Fruit fly (Drosophila melanogaster) whole organism, pupa: ENCODE results near the gene CG14971.

ENCODE experiments used
- CG10348 ChIP-seq: fragments of 200-800 bp; sonication (Bioruptor generic); IDR thresholded peaks from 2 replicates; pipeline ENCODE4 v1.3.6; 2022; ENCODE audit warnings: missing biosample characterization, missing genetic modification characterization
- CG12605 ChIP-seq: fragments of 200-800 bp; sonication (Bioruptor generic); IDR thresholded peaks from 2 replicates; pipeline ENCODE4 v1.3.6; 2022; ENCODE audit warnings: missing biosample characterization, missing genetic modification characterization
- CG13204 ChIP-seq: fragments of 200-800 bp; sonication (Bioruptor generic); optimal IDR thresholded peaks from 2 replicates; lab custom pipeline; 2018; ENCODE audit warnings: missing biosample characterization, mild to moderate bottlenecking, missing genetic modification characterization, moderate library complexity
- CG14655 ChIP-seq: fragments of 200-800 bp; sonication (Bioruptor generic); optimal IDR thresholded peaks from 3 replicates; lab custom pipeline; 2017; ENCODE audit warnings: mild to moderate bottlenecking, missing biosample characterization, missing genetic modification reagents, missing genetic modification characterization
- CG15710 ChIP-seq: fragments of 200-800 bp; sonication (Bioruptor generic); optimal IDR thresholded peaks from 2 replicates; lab custom pipeline; 2018; ENCODE audit warnings: missing biosample characterization, mild to moderate bottlenecking, missing genetic modification characterization, moderate library complexity
- CG17806 ChIP-seq: fragments of 200-800 bp; sonication (Bioruptor generic); optimal IDR thresholded peaks from 2 replicates; lab custom pipeline; 2018; ENCODE audit warnings: missing biosample characterization, mild to moderate bottlenecking, missing genetic modification characterization, moderate library complexity
- CG32121 ChIP-seq: fragments of 200-800 bp; sonication (Bioruptor generic); IDR thresholded peaks from 2 replicates; pipeline ENCODE4 v1.3.6; 2022; ENCODE audit warnings: missing biosample characterization, missing genetic modification characterization
- CG34367 ChIP-seq: fragments of 200-800 bp; sonication (Bioruptor generic); optimal IDR thresholded peaks from 2 replicates; lab custom pipeline; 2018; ENCODE audit warnings: missing biosample characterization, mild to moderate bottlenecking, missing genetic modification characterization
- CG4496 ChIP-seq: fragments of 200-800 bp; sonication (Bioruptor generic); IDR thresholded peaks from 3 replicates; pipeline ENCODE4 v1.3.6; 2022; ENCODE audit warnings: missing biosample characterization, missing genetic modification characterization
- CG8159 ChIP-seq: fragments of 200-800 bp; sonication (Bioruptor generic); optimal IDR thresholded peaks from 3 replicates; lab custom pipeline; 2018; ENCODE audit warnings: missing biosample characterization, mild to moderate bottlenecking, missing genetic modification characterization, moderate library complexity
- CG8301 ChIP-seq: fragments of 200-800 bp; sonication (Bioruptor generic); optimal IDR thresholded peaks from 2 replicates; lab custom pipeline; 2018; ENCODE audit warnings: missing biosample characterization, mild to moderate bottlenecking, missing genetic modification characterization
- CG9948 ChIP-seq: fragments of 200-800 bp; sonication (Bioruptor generic); optimal IDR thresholded peaks from 2 replicates; lab custom pipeline; 2018; ENCODE audit warnings: missing biosample characterization, mild to moderate bottlenecking, missing genetic modification characterization, moderate library complexity
- D1 ChIP-seq: fragments of 200-800 bp; sonication (Bioruptor generic); optimal IDR thresholded peaks from 2 replicates; lab custom pipeline; 2018; ENCODE audit warnings: missing biosample characterization, mild to moderate bottlenecking, missing genetic modification characterization, moderate library complexity
- EcR ChIP-seq: fragments of 200-800 bp; sonication (Bioruptor generic); optimal IDR thresholded peaks from 3 replicates; lab custom pipeline; 2019; ENCODE audit warnings: missing biosample characterization, missing genetic modification characterization, mild to moderate bottlenecking, moderate library complexity, missing genetic modification reagents
- Ets98B ChIP-seq: fragments of 200-800 bp; sonication (Bioruptor generic); IDR thresholded peaks from 2 replicates; pipeline ENCODE4 v1.3.6; 2022; ENCODE audit warnings: missing biosample characterization, missing genetic modification characterization
- Pif1A ChIP-seq: fragments of 200-800 bp; sonication (Bioruptor generic); optimal IDR thresholded peaks from 3 replicates; lab custom pipeline; 2016; ENCODE audit warnings: missing biosample characterization, missing genetic modification characterization
- Pif1B ChIP-seq: fragments of 200-800 bp; sonication (Bioruptor generic); optimal IDR thresholded peaks from 3 replicates; lab custom pipeline; 2016; ENCODE audit warnings: missing biosample characterization, missing genetic modification characterization
- Snoo ChIP-seq: fragments of 200-800 bp; sonication (Bioruptor generic); optimal IDR thresholded peaks from 3 replicates; lab custom pipeline; 2017; ENCODE audit warnings: missing biosample characterization, mild to moderate bottlenecking, missing genetic modification characterization, inconsistent platforms
- fd96Ca ChIP-seq: fragments of 200-800 bp; sonication (Bioruptor generic); IDR thresholded peaks from 3 replicates; pipeline ENCODE4 v1.3.6; 2022; ENCODE audit warnings: missing biosample characterization, missing genetic modification characterization
- gl ChIP-seq: fragments of 200-800 bp; sonication (Bioruptor generic); optimal IDR thresholded peaks from 2 replicates; lab custom pipeline; 2018; ENCODE audit warnings: missing biosample characterization, mild to moderate bottlenecking, missing genetic modification characterization
- rn ChIP-seq: fragments of 200-800 bp; sonication (Bioruptor generic); IDR thresholded peaks from 2 replicates; pipeline ENCODE4 v1.3.6; 2022; ENCODE audit warnings: missing biosample characterization, missing genetic modification characterization

Gene CG14971

DNA sequence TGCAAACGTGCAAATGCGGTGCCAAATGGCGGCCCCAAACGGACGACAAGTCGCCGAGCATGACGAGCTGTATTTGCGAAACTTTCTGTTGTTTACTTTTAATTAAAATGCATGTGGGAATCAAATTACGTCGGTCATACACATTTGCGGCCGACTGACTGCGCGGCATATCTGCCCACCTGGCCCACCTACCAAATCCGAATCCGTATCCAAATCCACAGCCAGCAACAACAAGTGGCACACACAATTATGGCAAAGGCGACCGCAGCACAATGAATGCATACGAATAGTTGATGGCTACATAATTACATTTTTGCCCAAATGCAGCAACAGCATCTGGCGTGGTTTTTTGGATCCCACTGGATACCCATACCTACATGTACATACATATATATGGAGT, 19.3 kb downstream of the CG14971 start:
- no peak for TF ChIP-seq Pif1A
- TF ChIP-seq CG32121 (GFP tag; lab: Robert Waterston, UW), result no peak
- TF ChIP-seq CG8301 (tag; lab: Kevin White, UChicago), result no peak
- TF ChIP-seq CG8159 (tag; lab: Kevin White, UChicago), result no peak

DNA sequence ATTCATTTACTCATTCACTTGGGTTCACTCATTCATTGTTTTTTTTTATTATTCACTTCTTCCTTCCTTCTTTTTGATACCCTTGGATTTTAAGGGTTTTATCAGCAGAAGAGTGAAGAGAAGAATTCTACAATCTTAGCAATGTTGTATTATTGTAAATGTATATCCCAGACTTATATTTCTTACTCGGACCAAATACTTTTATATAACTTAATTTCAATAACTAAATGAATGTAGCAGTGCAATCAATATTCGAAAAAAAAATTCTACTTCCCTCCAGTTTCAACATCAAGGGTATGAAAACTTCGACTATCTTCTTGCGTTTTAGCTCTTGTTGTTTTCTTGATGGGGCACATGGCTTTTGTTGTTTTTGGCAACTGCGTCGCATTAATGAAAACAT, 20.7 kb downstream of the CG14971 start:
- TF ChIP-seq Snoo (peak; percentile 45), CG17806 (tag; lab: Kevin White, UChicago) (peak; percentile 15), CG8301 (tag; lab: Kevin White, UChicago) (no peak), EcR (GFP tag; lab: Kevin White, UChicago) (peak; percentile 4), CG15710 (tag; lab: Kevin White, UChicago) (peak; percentile 48), Pif1A (peak; percentile 25), Pif1B (GFP tag; lab: Kevin White, UChicago) (no peak), CG8159 (tag; lab: Kevin White, UChicago) (peak; percentile 33), rn (GFP tag; lab: Robert Waterston, UW) (no peak)

DNA sequence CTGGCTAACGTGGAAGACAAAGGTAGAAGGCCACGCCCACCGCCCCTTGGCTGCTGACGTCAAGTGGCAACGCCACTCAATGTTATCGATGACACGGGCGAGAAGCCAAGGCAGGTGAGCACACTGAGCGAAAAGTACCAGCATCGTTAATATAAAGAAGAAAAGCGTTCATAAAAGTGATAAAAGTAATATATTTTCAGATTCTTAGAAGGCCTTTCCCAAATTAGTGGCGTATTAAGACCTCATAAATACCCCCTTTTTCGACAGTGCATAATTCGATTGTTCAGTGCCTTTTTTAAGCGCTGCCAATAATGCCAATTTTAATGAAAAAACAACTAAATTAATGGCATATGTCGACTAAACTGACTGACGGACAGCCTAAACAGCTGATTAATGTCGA, 21.4 kb downstream of the CG14971 start:
- TF ChIP-seq CG8159 (tag; lab: Kevin White, UChicago) (no peak), fd96Ca (GFP tag; lab: Robert Waterston, UW) (0 out of 3 replicates have a peak, but pooled peaks have one; percentile 21), Ets98B (no peak), CG12605 (GFP tag; lab: Robert Waterston, UW) (no peak), CG17806 (tag; lab: Kevin White, UChicago) (no peak), gl (tag; lab: Kevin White, UChicago) (no peak), CG13204 (GFP tag; lab: Kevin White, UChicago) (no peak)
- TF ChIP-seq, all 21 proteins: peak for 1

DNA sequence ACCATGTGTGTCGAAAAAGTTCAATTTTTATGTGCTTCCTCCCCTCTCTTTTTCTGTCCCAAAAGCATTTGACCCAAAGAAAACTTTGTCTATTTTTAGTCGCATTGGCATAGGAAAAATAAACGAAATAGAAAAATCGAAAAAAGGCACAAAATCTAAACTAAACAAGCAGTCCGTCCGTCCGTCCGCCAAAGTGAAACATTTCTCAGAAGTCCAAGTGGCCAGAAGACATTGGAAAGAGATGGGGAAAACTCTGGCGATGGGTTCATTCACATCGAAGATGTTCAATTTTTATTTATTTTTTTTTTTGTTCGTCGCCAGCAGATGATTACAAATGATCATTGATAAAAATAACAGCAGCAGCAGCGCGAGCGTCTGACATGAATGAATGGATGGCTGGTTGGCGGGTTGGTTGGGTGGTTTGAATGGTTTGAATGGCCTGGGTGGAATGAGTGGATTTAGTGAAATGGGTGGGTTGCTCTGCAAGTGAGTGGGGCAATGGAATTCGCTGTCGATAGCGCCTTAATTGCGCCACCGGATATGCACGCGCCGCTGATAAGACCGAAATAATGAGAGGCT, 23.1 kb downstream of the CG14971 start:
- TF ChIP-seq Ets98B (no peak), CG12605 (GFP tag; lab: Robert Waterston, UW) (no peak), CG32121 (GFP tag; lab: Robert Waterston, UW) (no peak), CG14655 (no peak), D1 (no peak), Pif1A (no peak), EcR (GFP tag; lab: Kevin White, UChicago) (no peak), rn (GFP tag; lab: Robert Waterston, UW) (no peak), CG9948 (tag; lab: Kevin White, UChicago) (no peak), CG34367 (tag; lab: Kevin White, UChicago) (no peak), CG8301 (tag; lab: Kevin White, UChicago) (no peak), CG15710 (tag; lab: Kevin White, UChicago) (no peak), Snoo (no peak), CG8159 (tag; lab: Kevin White, UChicago) (no peak), Pif1B (GFP tag; lab: Kevin White, UChicago) (no peak)

DNA sequence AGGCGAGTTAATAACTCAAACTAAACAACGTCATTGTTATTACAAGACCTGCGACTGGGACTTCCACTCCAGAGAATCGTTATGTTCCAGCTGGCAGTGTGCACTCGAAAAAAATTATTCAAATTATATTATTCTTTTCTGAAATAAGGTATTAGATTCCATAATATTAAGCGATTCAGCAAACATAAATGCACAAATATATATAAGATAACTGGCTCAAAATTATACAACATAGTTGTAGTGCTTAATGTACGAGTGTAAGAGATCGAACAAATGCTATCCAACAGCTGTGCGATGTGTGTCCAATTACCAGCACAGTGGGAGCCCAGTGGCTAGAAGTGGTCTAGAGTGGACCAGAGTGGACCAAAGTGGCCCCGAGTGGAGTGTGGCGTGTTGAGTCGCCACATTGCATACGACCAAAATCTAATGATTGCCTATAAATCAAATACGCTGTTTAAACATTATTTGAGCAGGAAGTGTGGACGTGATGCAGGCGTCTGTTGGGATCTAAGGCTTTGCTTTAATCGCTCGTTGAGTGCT, 26.8 kb downstream of the CG14971 start:
- no peak for TF ChIP-seq CG13204 (GFP tag; lab: Kevin White, UChicago)
- TF ChIP-seq gl (tag; lab: Kevin White, UChicago), result peak; percentile 7
- peak; percentile 67 for TF ChIP-seq CG15710 (tag; lab: Kevin White, UChicago)
- TF ChIP-seq EcR (GFP tag; lab: Kevin White, UChicago), result no peak
- TF ChIP-seq CG12605 (GFP tag; lab: Robert Waterston, UW), result peak; percentile 46; the same call in 1 of the 2 replicates
- peak; percentile 84 for TF ChIP-seq CG14655
- TF ChIP-seq CG9948 (tag; lab: Kevin White, UChicago), result peak; percentile 78
- TF ChIP-seq CG32121 (GFP tag; lab: Robert Waterston, UW), result no peak
- TF ChIP-seq fd96Ca (GFP tag; lab: Robert Waterston, UW), result 0 out of 3 replicates have a peak, but pooled peaks have one; percentile 11
- no peak for TF ChIP-seq CG4496 (GFP tag; lab: Robert Waterston, UW)
- TF ChIP-seq Pif1A, result peak; percentile 70
- TF ChIP-seq CG17806 (tag; lab: Kevin White, UChicago), result peak; percentile 80
- TF ChIP-seq CG8159 (tag; lab: Kevin White, UChicago), result peak; percentile 93
- no peak for TF ChIP-seq Snoo
- TF ChIP-seq CG34367 (tag; lab: Kevin White, UChicago), result peak; percentile 69
- peak; percentile 20 for TF ChIP-seq D1
- peak; percentile 53 for TF ChIP-seq Pif1B (GFP tag; lab: Kevin White, UChicago)
- TF ChIP-seq CG8301 (tag; lab: Kevin White, UChicago), result peak; percentile 82
- peak; percentile 32; the same call in 1 of the 2 replicates for TF ChIP-seq Ets98B
- TF ChIP-seq CG10348, result no peak
- 0 out of 2 replicates have a peak, but pooled peaks have one; percentile 33 for TF ChIP-seq rn (GFP tag; lab: Robert Waterston, UW)

DNA sequence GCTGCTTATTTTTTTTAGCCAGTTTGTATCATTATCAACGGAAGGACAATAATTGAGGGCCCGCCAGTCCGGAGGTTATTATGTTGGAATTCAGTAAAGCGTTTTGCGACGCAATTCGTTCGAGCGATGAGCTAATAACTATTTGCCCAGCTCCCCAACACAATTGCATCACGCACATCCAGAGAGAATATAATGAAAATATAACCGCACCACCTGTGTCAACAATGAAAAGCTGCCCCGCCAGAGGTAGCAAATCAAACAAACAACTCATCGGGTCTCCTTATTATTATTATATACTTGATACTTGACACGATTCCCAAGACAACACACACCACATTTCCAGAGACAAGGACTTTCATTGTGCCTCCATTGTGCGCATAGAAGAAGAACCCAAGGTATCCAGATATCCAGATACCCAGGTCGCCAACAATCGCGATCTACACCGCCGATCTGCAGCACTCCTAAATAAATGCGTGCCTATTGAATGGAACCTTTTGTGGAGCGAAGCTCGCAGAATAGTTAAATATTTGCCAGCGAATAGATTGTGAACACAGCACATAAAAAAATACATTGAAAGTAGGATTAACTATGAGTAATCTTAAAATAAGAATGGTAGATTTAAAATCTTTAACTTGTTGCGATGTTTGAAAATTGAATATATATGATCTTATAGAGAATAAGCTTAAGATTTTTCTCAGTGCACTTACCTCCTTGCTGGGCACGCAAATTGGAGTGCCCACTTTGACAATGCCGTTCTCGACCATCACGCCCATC, 28.2 kb downstream of the CG14971 start:
- TF ChIP-seq gl (tag; lab: Kevin White, UChicago) (no peak), EcR (GFP tag; lab: Kevin White, UChicago) (no peak), Pif1A (peak; percentile 49), CG34367 (tag; lab: Kevin White, UChicago) (peak; percentile 26), CG12605 (GFP tag; lab: Robert Waterston, UW) (0 out of 2 replicates have a peak, but pooled peaks have one; percentile 18), CG17806 (tag; lab: Kevin White, UChicago) (peak; percentile 66), CG10348 (no peak), CG13204 (GFP tag; lab: Kevin White, UChicago) (no peak), Snoo (no peak), CG9948 (tag; lab: Kevin White, UChicago) (peak; percentile 48), rn (GFP tag; lab: Robert Waterston, UW) (no peak), CG14655 (peak; percentile 55), CG8301 (tag; lab: Kevin White, UChicago) (peak; percentile 39), fd96Ca (GFP tag; lab: Robert Waterston, UW) (no peak), D1 (no peak), CG15710 (tag; lab: Kevin White, UChicago) (peak; percentile 30), Pif1B (GFP tag; lab: Kevin White, UChicago) (no peak), CG4496 (GFP tag; lab: Robert Waterston, UW) (no peak), CG8159 (tag; lab: Kevin White, UChicago) (peak; percentile 54), CG32121 (GFP tag; lab: Robert Waterston, UW) (no peak), Ets98B (no peak)
